Worm (Caenorhabditis elegans) whole organism, L4 larva: ENCODE measurements around the gene C50F4.1.

Experiments used
- F44E2.7 ChIP-seq: fragments of 200-800 bp; sonication (Bioruptor generic); IDR thresholded peaks from 2 replicates; pipeline ENCODE4 v2.1.2; 2022; ENCODE audit warnings: missing genetic modification characterization, missing compliant biosample characterization
- T20F7.1 ChIP-seq: fragments of 200-800 bp; sonication (Bioruptor generic); optimal IDR thresholded peaks from 2 replicates; lab custom pipeline; 2018; ENCODE audit warnings: mild to moderate bottlenecking, missing genetic modification characterization, missing compliant biosample characterization
- ceh-20 ChIP-seq: fragments of 200-800 bp; sonication (Bioruptor generic); IDR thresholded peaks from 2 replicates; pipeline ENCODE4 v1.3.6; 2022; ENCODE audit warnings: missing genetic modification reagents, missing genetic modification characterization, missing compliant biosample characterization
- ceh-28 ChIP-seq: fragments of 150-350 bp; optimal IDR thresholded peaks from 2 replicates; lab custom pipeline; 2014; ENCODE audit warnings: missing biosample characterization, missing genetic modification reagents, missing genetic modification characterization
- nhr-10 ChIP-seq: fragments of 150-350 bp; optimal IDR thresholded peaks from 2 replicates; lab custom pipeline; 2014; ENCODE audit warnings: missing biosample characterization, missing genetic modification characterization
- nhr-76 ChIP-seq: fragments of 150-350 bp; optimal IDR thresholded peaks from 2 replicates; lab custom pipeline; 2014; ENCODE audit warnings: missing biosample characterization, missing genetic modification characterization
- php-3 ChIP-seq: fragments of 200-800 bp; sonication (Bioruptor generic); IDR thresholded peaks from 2 replicates; pipeline ENCODE4 v1.3.6; 2022; ENCODE audit warnings: missing genetic modification reagents, missing genetic modification characterization, missing compliant biosample characterization
- snpc-4 ChIP-seq: fragments of 150-350 bp; optimal IDR thresholded peaks from 2 replicates; lab custom pipeline; 2014; ENCODE audit warnings: missing biosample characterization, missing genetic modification characterization
- tag-97 ChIP-seq: fragments of 200-800 bp; sonication (Bioruptor generic); IDR thresholded peaks from 2 replicates; pipeline ENCODE4 v1.3.6; 2022; ENCODE audit warnings: missing genetic modification characterization, missing compliant biosample characterization
- unc-62 ChIP-seq, 3 experiments: fragments of 150-350 bp in 1 of 3; sonication (generic microtip); optimal IDR thresholded peaks in 2 of 3; peaks in 1 of 3; 1 replicate in 1 of 3; 2 replicates in 2 of 3; lab custom pipeline; 2014 to 2017; ENCODE audit warnings: missing biosample characterization in 3 of 3, missing genetic modification characterization in 3 of 3, missing genetic modification reagents in 3 of 3, missing genotype in 1 of 3

DNA sequence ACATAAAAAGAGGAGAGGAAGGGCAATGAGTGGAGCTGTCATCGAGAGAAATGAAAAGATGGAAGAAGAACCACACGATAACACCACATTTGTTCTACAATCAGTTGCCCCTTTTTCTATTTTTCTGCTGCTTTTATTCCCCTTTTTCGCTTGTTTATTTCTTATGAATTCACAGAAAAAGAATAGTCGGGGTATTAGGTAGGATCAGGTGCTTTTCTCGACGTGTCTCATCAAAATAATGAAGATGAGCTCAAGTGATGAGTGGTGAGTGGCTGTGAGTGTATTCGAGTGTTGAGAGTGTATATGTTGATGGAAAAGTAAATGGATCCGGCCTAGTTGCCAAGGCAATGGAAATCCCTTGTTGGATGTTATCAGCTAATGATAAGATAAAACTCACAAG is 41.1 kb upstream of the C50F4.1 start:
- TF ChIP-seq T20F7.1 (no peak), snpc-4 (no peak), F44E2.7 (no peak), nhr-76 (tag; lab: Kevin White, UChicago) (no peak), tag-97 (no peak), unc-62 (GFP tag; optimal IDR thresholded peaks at IDR 0.05 in 1 of 2; lab: Kevin White, UChicago) (no peak), unc-62 (tag; optimal IDR thresholded peaks at IDR 0.05; lab: Kevin White, UChicago) (no peak), nhr-10 (no peak), ceh-20 (GFP tag; lab: Robert Waterston, UW) (no peak), php-3 (GFP tag; lab: Robert Waterston, UW) (no peak), ceh-28 (tag; lab: Kevin White, UChicago) (no peak)
